Worm (Caenorhabditis elegans): ENCODE data around the gene F11G11.4.

Gene F11G11.4

DNA sequence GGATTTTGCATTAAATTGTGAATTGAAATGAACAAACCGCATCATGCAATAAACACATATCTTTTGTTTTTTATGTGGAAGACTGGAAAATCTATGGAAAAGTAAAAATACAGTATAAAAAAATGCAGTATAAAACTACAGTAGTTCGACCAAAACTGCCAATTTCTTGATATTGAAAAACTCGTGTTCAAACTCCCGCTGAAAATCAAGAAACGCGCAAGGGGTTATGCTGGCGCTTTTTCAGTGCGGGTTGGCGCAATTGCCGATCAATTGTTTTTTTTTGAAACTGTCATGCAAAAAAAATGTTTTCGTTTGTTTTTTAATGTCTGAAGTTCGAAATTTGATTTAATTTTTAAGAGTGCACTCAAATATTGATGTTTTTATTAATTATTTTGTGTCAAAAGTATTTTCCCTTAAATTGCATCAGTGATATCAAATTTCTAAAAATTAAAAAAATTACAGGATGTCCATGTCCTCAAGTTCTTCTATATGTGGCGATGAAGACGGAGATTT lies 8.7 kb upstream of the F11G11.4 start, which contains the start of gene dnj-9 (continued):
- TF ChIP-seq drap-1 (GFP tag; optimal IDR thresholded peaks at IDR 0.05) (peak; percentile 13), elt-3 (tag; optimal IDR thresholded peaks at IDR 0.05) (peak; percentile 17), nhr-76 (tag; optimal IDR thresholded peaks at IDR 0.05) (no peak), M03D4.4 (tag; optimal IDR thresholded peaks at IDR 0.05) (peak; percentile 79), mab-5 (tag; optimal IDR thresholded peaks at IDR 0.05) (peak; percentile 58), sem-2 (GFP tag; optimal IDR thresholded peaks at IDR 0.05) (no peak), hlh-1 (tag; optimal IDR thresholded peaks at IDR 0.05) (peak; percentile 77)

- TF ChIP-seq unc-62 (GFP tag; optimal IDR thresholded peaks at IDR 0.05) (no peak), sem-2 (GFP tag; optimal IDR thresholded peaks at IDR 0.05) (no peak), lsy-2 (tag; optimal IDR thresholded peaks at IDR 0.05) (no peak), flh-1 (GFP tag; optimal IDR thresholded peaks at IDR 0.05) (no peak), mls-2 (tag; optimal IDR thresholded peaks at IDR 0.05) (no peak), lin-13 (tag; optimal IDR thresholded peaks at IDR 0.05) (no peak), snpc-4 (tag; optimal IDR thresholded peaks at IDR 0.05) (no peak), ham-2 (GFP tag; optimal IDR thresholded peaks at IDR 0.05) (no peak)
Measured at ce11 chrII:4854761-4855160, 5.6 kb upstream of the F11G11.4 start.

DNA sequence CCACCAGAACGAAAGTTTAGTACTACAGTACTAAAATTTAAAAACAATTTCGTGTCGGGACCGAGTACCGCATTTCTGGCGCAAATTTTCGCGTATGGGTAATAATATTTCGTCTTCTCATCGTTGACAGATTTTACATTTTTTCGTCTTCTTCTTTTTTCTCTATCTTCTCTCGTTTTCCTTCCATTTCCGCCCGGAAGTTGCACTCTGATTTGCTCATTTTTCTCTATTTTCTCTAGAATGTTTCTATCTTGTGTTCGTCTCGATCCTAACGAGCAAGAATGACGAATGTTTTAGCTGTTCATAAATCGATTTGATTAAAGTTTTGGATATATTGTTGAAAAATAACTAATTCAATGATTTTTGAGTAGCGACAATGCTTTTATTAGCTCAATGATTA lies 4.9 kb upstream of the F11G11.4 start:
- TF ChIP-seq lin-13 (tag; optimal IDR thresholded peaks at IDR 0.05) = no peak
- TF ChIP-seq unc-120 (tag; optimal IDR thresholded peaks at IDR 0.05; ENCODE audit: poor library complexity, severe bottlenecking) = peak; percentile 5
- TF ChIP-seq hlh-1 (tag; optimal IDR thresholded peaks at IDR 0.05) = no peak
- TF ChIP-seq M03D4.4 (tag; optimal IDR thresholded peaks at IDR 0.05) = no peak

DNA sequence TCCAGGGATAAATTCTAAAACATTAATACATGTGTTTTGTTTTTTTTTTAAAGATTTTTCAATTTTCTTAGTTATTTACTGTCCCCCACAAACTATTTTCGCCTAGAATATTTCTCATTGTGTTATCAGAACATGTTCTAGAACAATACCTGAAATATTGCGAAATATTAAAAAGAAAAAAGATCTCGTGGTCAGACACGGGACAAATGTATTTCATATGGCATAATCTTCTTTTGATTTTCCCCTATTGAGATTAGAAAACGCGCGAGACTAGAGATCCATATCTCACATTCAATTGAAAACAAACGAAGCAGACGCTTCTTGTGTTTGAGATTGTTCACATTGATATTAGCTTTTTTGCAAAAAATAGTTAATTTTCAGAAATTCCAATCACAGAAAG lies 4.3 kb upstream of the F11G11.4 start:
- TF ChIP-seq lsy-2 (tag; optimal IDR thresholded peaks at IDR 0.05) (no peak), snpc-4 (tag; optimal IDR thresholded peaks at IDR 0.05) (no peak), ceh-39 (tag; optimal IDR thresholded peaks at IDR 0.05) (no peak), ceh-43 (GFP tag; optimal IDR thresholded peaks at IDR 0.05) (no peak), drap-1 (GFP tag; optimal IDR thresholded peaks at IDR 0.05) (no peak), elt-1 (tag; optimal IDR thresholded peaks at IDR 0.05; ENCODE audit: borderline replicate concordance, insufficient read depth) (peak; percentile 65), lin-13 (tag; optimal IDR thresholded peaks at IDR 0.05) (no peak)

- no peak for TF ChIP-seq unc-39 (tag; optimal IDR thresholded peaks at IDR 0.05)
- TF ChIP-seq lsy-2 (tag; optimal IDR thresholded peaks at IDR 0.05) = no peak
- no peak for TF ChIP-seq ceh-43 (GFP tag; optimal IDR thresholded peaks at IDR 0.05)
- TF ChIP-seq mab-5 (tag; optimal IDR thresholded peaks at IDR 0.05) = no peak
- no peak for TF ChIP-seq tbx-8 (GFP tag; optimal IDR thresholded peaks at IDR 0.05)
- TF ChIP-seq blmp-1 (tag; optimal IDR thresholded peaks at IDR 0.05) = no peak
- no peak for TF ChIP-seq ceh-39 (tag; optimal IDR thresholded peaks at IDR 0.05)
- TF ChIP-seq nhr-237 (tag; optimal IDR thresholded peaks at IDR 0.05) = no peak
- no peak for TF ChIP-seq M03D4.4 (tag; optimal IDR thresholded peaks at IDR 0.05)
Measured at ce11 chrII:4857086-4857485, 3.3 kb upstream of the F11G11.4 start.

- TF ChIP-seq hlh-1 (tag; optimal IDR thresholded peaks at IDR 0.05) (no peak), flh-1 (GFP tag; optimal IDR thresholded peaks at IDR 0.05) (no peak), nhr-237 (tag; optimal IDR thresholded peaks at IDR 0.05) (no peak), elt-1 (tag; optimal IDR thresholded peaks at IDR 0.05; ENCODE audit: borderline replicate concordance, insufficient read depth) (no peak), ceh-43 (GFP tag; optimal IDR thresholded peaks at IDR 0.05) (no peak), lin-32 (GFP tag; optimal IDR thresholded peaks at IDR 0.05) (no peak)
Measured at ce11 chrII:4857873-4858364, 2.5 kb upstream of the F11G11.4 start, which contains the start of gene F11G11.5. Gene F11G11.5, plus strand, starts transcription at chrII:4857923.

ce11 chrII:4858906-4859411 lies 1.4 kb upstream of the F11G11.4 start:
- no peak for TF ChIP-seq mls-2 (tag; optimal IDR thresholded peaks at IDR 0.05)
- TF ChIP-seq ham-2 (GFP tag; optimal IDR thresholded peaks at IDR 0.05) = no peak
- no peak for TF ChIP-seq nhr-76 (tag; optimal IDR thresholded peaks at IDR 0.05)
- no peak for TF ChIP-seq elt-3 (tag; optimal IDR thresholded peaks at IDR 0.05)
- no peak for TF ChIP-seq bed-3 (GFP tag; optimal IDR thresholded peaks at IDR 0.05)
- no peak for TF ChIP-seq flh-1 (GFP tag; optimal IDR thresholded peaks at IDR 0.05)
- TF ChIP-seq lin-13 (tag; optimal IDR thresholded peaks at IDR 0.05) = no peak
- TF ChIP-seq unc-39 (tag; optimal IDR thresholded peaks at IDR 0.05) = no peak
- TF ChIP-seq ces-1 (GFP tag; optimal IDR thresholded peaks at IDR 0.05) = no peak
- no peak for TF ChIP-seq lin-32 (GFP tag; optimal IDR thresholded peaks at IDR 0.05)
- no peak for TF ChIP-seq unc-120 (tag; optimal IDR thresholded peaks at IDR 0.05; ENCODE audit: poor library complexity, severe bottlenecking)
- no peak for TF ChIP-seq blmp-1 (tag; optimal IDR thresholded peaks at IDR 0.05)
- no peak for TF ChIP-seq pha-4 (tag; optimal IDR thresholded peaks at IDR 0.05)
- TF ChIP-seq drap-1 (GFP tag; optimal IDR thresholded peaks at IDR 0.05) = no peak
- no peak for TF ChIP-seq M03D4.4 (tag; optimal IDR thresholded peaks at IDR 0.05)
- TF ChIP-seq cnd-1 (tag; optimal IDR thresholded peaks at IDR 0.05) = no peak
- no peak for TF ChIP-seq sem-2 (GFP tag; optimal IDR thresholded peaks at IDR 0.05)
- no peak for TF ChIP-seq hlh-1 (tag; optimal IDR thresholded peaks at IDR 0.05)
- no peak for TF ChIP-seq nhr-237 (tag; optimal IDR thresholded peaks at IDR 0.05)

Measured in whole organism, mixed stage, embryonic.